Worm (Caenorhabditis elegans): ENCODE data around the gene F36H12.4.
"Not testable (repeated sequence)": the region's sequence is repeated elsewhere in the genome, so short reads cannot be mapped to it uniquely, and the experiment has no call there.

F36H12.4 gene

ce11 chrIV:5308046-5308643, 39.2 kb downstream of the F36H12.4 start, which contains the start of the genes ZK354.9 and msp-58:
Gene ZK354.9, minus strand, starts transcription at chrIV:5308146.
Gene msp-58, plus strand, starts transcription at chrIV:5308593.
- TF ChIP-seq akir-1 (GFP tag; optimal IDR thresholded peaks at IDR 0.05); F52B5.7 (tag; optimal IDR thresholded peaks at IDR 0.05); hlh-26 (GFP tag; conservative IDR thresholded peaks at IDR 0.05): not testable (repeated sequence)

DNA sequence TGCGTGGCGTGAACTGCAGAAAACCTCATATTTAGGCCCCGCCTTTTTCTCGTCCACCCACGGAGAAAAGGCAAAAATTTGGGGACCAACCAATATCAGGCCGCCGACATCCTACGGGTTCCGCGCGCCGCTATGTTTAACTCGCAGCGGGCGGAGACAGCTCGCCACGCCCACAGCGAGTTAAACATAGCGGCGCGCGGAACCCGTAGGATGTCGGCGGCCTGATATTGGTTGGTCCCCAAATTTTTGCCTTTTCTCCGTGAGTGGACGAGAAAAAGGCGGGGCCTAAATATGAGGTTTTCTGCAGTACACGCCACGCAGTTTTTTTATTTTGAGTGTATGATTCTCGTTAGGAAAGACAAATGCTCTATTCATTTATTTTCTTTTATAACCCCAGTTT, 40.2 kb downstream of the F36H12.4 start:
- TF ChIP-seq snpc-1.1 (tag; optimal IDR thresholded peaks at IDR 0.05; ENCODE audit: insufficient read depth) = peak; percentile 60
- peak; percentile 70 for TF ChIP-seq snpc-4 (GFP tag; optimal IDR thresholded peaks at IDR 0.05)
- peak; percentile 49 to 96 (median 83) for TF ChIP-seq snpc-4 (tag; optimal IDR thresholded peaks at IDR 0.05)

DNA sequence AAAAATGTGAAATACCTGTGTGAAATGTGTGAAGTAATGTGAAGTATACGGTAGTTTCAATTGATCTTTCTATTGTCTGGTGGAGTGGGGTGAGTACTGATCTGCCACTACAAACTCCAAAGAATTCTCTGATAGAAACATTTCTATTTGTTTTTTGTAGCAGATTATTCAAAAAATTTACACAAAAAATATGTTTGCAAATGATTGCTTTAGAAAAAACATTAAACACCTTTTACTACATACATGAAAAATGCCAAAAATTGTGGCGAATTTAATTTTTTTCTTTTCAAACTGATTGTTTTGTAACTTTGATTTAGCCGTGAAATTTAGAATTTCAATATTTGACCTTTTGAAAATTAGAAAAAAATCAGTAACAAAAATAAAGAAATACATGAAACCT, 40.8 kb downstream of the F36H12.4 start, which contains the start of gene ZK354.3:
ZK354.3 (plus strand) TSS at position 301 of the 400 bp plus-strand sequence.
- TF ChIP-seq egl-44 (GFP tag; IDR thresholded peaks at IDR 0.05) = no peak
- no peak for TF ChIP-seq rec-8 (tag; optimal IDR thresholded peaks at IDR 0.05)
- no peak for TF ChIP-seq ztf-28 (GFP tag; IDR thresholded peaks at IDR 0.05)
- no peak for TF ChIP-seq T26A5.8 (tag; optimal IDR thresholded peaks at IDR 0.05)
- TF ChIP-seq dox-1 (GFP tag; IDR thresholded peaks at IDR 0.05) = no peak
- no peak for TF ChIP-seq aptf-3 (GFP tag; IDR thresholded peaks at IDR 0.05)
- no peak for TF ChIP-seq hlh-12 (tag; optimal IDR thresholded peaks at IDR 0.05)
- TF ChIP-seq ceh-40 (GFP tag; IDR thresholded peaks at IDR 0.05) = no peak
- no peak for TF ChIP-seq nhr-179 (tag; optimal IDR thresholded peaks at IDR 0.05)
- TF ChIP-seq F39B2.1 (GFP tag; IDR thresholded peaks at IDR 0.05) = no peak
- no peak for TF ChIP-seq gei-17 (GFP tag; optimal IDR thresholded peaks at IDR 0.05)
- no peak for TF ChIP-seq ztf-25 (GFP tag; IDR thresholded peaks at IDR 0.05)

ce11 chrIV:5313011-5313410, 44.1 kb downstream of the F36H12.4 start, which contains the start of the genes msp-59 and ZK354.2:
Gene msp-59, minus strand, starts transcription at chrIV:5313111.
Gene ZK354.2, plus strand, starts transcription at chrIV:5313405.
- not testable (repeated sequence) for TF ChIP-seq fkh-3 (tag; optimal IDR thresholded peaks at IDR 0.05); ztf-28 (GFP tag; IDR thresholded peaks at IDR 0.05); repo-1 (tag; optimal IDR thresholded peaks at IDR 0.05)

ce11 chrIV:5316223-5316622, 47.3 kb downstream of the F36H12.4 start, which contains the start of gene msp-65:
Gene msp-65, plus strand, starts transcription at chrIV:5316523.
- TF ChIP-seq ceh-58, hmg-20, dox-1 (GFP tag; IDR thresholded peaks at IDR 0.05): not testable (repeated sequence)

ce11 chrIV:5317106-5317505, 48.2 kb downstream of the F36H12.4 start:
- no peak for TF ChIP-seq zfh-2 (GFP tag; conservative IDR thresholded peaks at IDR 0.05)
- TF ChIP-seq ceh-58 (GFP tag; IDR thresholded peaks at IDR 0.05) = no peak
- no peak for TF ChIP-seq nhr-120 (GFP tag; IDR thresholded peaks at IDR 0.05)
- TF ChIP-seq F55B11.4 (tag; optimal IDR thresholded peaks at IDR 0.05; ENCODE audit: borderline replicate concordance, insufficient read depth) = no peak
- no peak; the same call in 1 of the 2 replicates for TF ChIP-seq hsf-1 (GFP tag; IDR thresholded peaks at IDR 0.05)
- no peak for TF ChIP-seq akir-1 (GFP tag; optimal IDR thresholded peaks at IDR 0.05)
- no peak for TF ChIP-seq lin-54 (GFP tag; optimal IDR thresholded peaks at IDR 0.05)
- peak; percentile 94 for TF ChIP-seq snpc-4 (GFP tag; optimal IDR thresholded peaks at IDR 0.05)
- TF ChIP-seq snpc-4 (tag; optimal IDR thresholded peaks at IDR 0.05) = peak; percentile 93 to 99 (median 98)
- TF ChIP-seq let-607 (tag; optimal IDR thresholded peaks at IDR 0.05) = no peak
- peak; percentile 40 for TF ChIP-seq lsl-1 (GFP tag; optimal IDR thresholded peaks at IDR 0.05)
- TF ChIP-seq dpff-1 (tag; optimal IDR thresholded peaks at IDR 0.05) = no peak
- TF ChIP-seq madf-6 (GFP tag; IDR thresholded peaks at IDR 0.05) = no peak
- TF ChIP-seq mes-4 (tag; optimal IDR thresholded peaks at IDR 0.05) = no peak
- TF ChIP-seq Y79H2A.3 (GFP tag; conservative IDR thresholded peaks at IDR 0.05) = no peak
- no peak for TF ChIP-seq die-1 (tag; optimal IDR thresholded peaks at IDR 0.05)
- TF ChIP-seq nhr-90 (tag; optimal IDR thresholded peaks at IDR 0.05) = no peak
- TF ChIP-seq unc-130 (GFP tag; optimal IDR thresholded peaks at IDR 0.05) = no peak
- TF ChIP-seq sea-2 (GFP tag; IDR thresholded peaks at IDR 0.05) = no peak
- no peak for TF ChIP-seq sptf-2 (GFP tag; optimal IDR thresholded peaks at IDR 0.05)
- TF ChIP-seq ekl-4 (GFP tag; IDR thresholded peaks at IDR 0.05) = peak; percentile 63

All from whole organism, young adult.